Worm (Caenorhabditis elegans) whole organism, L4 larva: ENCODE measurements around the gene clec-196.

Experiments
- aly-2 ChIP-seq: sonication (generic microtip); optimal IDR thresholded peaks from 2 replicates; lab custom pipeline; 2018; ENCODE audit warnings: missing biosample characterization, missing genetic modification characterization
- dve-1 ChIP-seq: sonication (generic microtip); optimal IDR thresholded peaks from 2 replicates; lab custom pipeline; 2017; ENCODE audit warnings: antibody characterized with exemption, mild to moderate bottlenecking, missing genetic modification characterization, missing compliant biosample characterization; ENCODE audit not compliant: insufficient read depth
- mxl-2 ChIP-seq: fragments of 200-800 bp; sonication (Bioruptor generic); conservative IDR thresholded peaks from 2 replicates; pipeline ENCODE4 v1.3.6; 2022; ENCODE audit warnings: missing genetic modification reagents, missing genetic modification characterization, missing compliant biosample characterization
- nhr-11 ChIP-seq: fragments of 150-350 bp; optimal IDR thresholded peaks from 2 replicates; lab custom pipeline; 2014; ENCODE audit warnings: missing biosample characterization, missing genetic modification characterization
- spr-1 ChIP-seq: sonication (generic microtip); optimal IDR thresholded peaks from 2 replicates; lab custom pipeline; 2016; ENCODE audit warnings: mild to moderate bottlenecking, missing genetic modification characterization, missing compliant biosample characterization
- zag-1 ChIP-seq: fragments of 150-350 bp; optimal IDR thresholded peaks from 2 replicates; lab custom pipeline; 2014; ENCODE audit warnings: missing biosample characterization, missing genetic modification characterization
- zfp-2 ChIP-seq: sonication (generic microtip); optimal IDR thresholded peaks from 2 replicates; lab custom pipeline; 2016; ENCODE audit warnings: mild to moderate bottlenecking, missing genetic modification characterization, missing compliant biosample characterization

- TF ChIP-seq spr-1 (no peak), dve-1 (tag; lab: Kevin White, UChicago) (no peak), zag-1 (tag; lab: Kevin White, UChicago) (no peak), mxl-2 (GFP tag; lab: Robert Waterston, UW) (no peak), zfp-2 (tag; lab: Kevin White, UChicago) (no peak), aly-2 (tag; lab: Kevin White, UChicago) (no peak), nhr-11 (no peak)
These were observed 17.7 kb downstream of the clec-196 start, which contains the start of gene T28F3.5 for ce11 chrIV:17294489-17294888.
